Worm (Caenorhabditis elegans) whole organism, L4 larva: ENCODE results near the gene slc-17.9.

ENCODE experiments used
- F26F4.8 ChIP-seq: fragments of 200-800 bp; sonication (Bioruptor generic); conservative IDR thresholded peaks from 2 replicates; pipeline ENCODE4 v1.3.6; 2022; ENCODE audit warnings: missing genetic modification characterization, missing compliant biosample characterization
- ceh-82 ChIP-seq: sonication (generic microtip); optimal IDR thresholded peaks from 2 replicates; lab custom pipeline; 2017; ENCODE audit warnings: missing biosample characterization, missing genetic modification characterization
- egl-27 ChIP-seq: sonication (generic microtip); optimal IDR thresholded peaks from 3 replicates; lab custom pipeline; 2017; ENCODE audit warnings: missing biosample characterization, missing genetic modification reagents, missing genetic modification characterization
- lin-15B ChIP-seq: fragments of 150-350 bp; sonication (generic microtip); optimal IDR thresholded peaks from 3 replicates; lab custom pipeline; 2014; ENCODE audit warnings: missing biosample characterization, missing genetic modification characterization
- mdl-1 ChIP-seq, 2 experiments: fragments of 150-350 bp in 1 of 2; sonication (generic microtip) in 1 of 2; optimal IDR thresholded peaks; 2 replicates each; lab custom pipeline; 2014 to 2017; ENCODE audit warnings: missing biosample characterization in 2 of 2, missing genetic modification characterization in 2 of 2
- nhr-10 ChIP-seq: fragments of 150-350 bp; optimal IDR thresholded peaks from 2 replicates; lab custom pipeline; 2014; ENCODE audit warnings: missing biosample characterization, missing genetic modification characterization
- nhr-11 ChIP-seq: fragments of 150-350 bp; optimal IDR thresholded peaks from 2 replicates; lab custom pipeline; 2014; ENCODE audit warnings: missing biosample characterization, missing genetic modification characterization
- nhr-6 ChIP-seq: fragments of 150-350 bp; optimal IDR thresholded peaks from 2 replicates; lab custom pipeline; 2014; ENCODE audit warnings: missing biosample characterization, missing genetic modification characterization
- nhr-76 ChIP-seq: fragments of 150-350 bp; optimal IDR thresholded peaks from 2 replicates; lab custom pipeline; 2014; ENCODE audit warnings: missing biosample characterization, missing genetic modification characterization
- pha-4 ChIP-seq, 2 experiments: fragments of 150-350 bp in 1 of 2; fragments of 200-800 bp in 1 of 2; sonication (Bioruptor generic) in 1 of 2; IDR thresholded peaks in 1 of 2; optimal IDR thresholded peaks in 1 of 2; 2 replicates each; pipeline versions ENCODE4 v1.3.6 to Lab custom; 2014 to 2022; ENCODE audit warnings: missing genetic modification characterization in 2 of 2, missing genetic modification reagents in 2 of 2, missing biosample characterization in 1 of 2, missing compliant biosample characterization in 1 of 2
- ztf-11 ChIP-seq: fragments of 150-350 bp; optimal IDR thresholded peaks from 2 replicates; lab custom pipeline; 2014; ENCODE audit warnings: missing biosample characterization, missing genetic modification characterization

ce11 chrX:9713613-9714012 is 51.1 kb downstream of the slc-17.9 start, which contains the start of gene F15G9.2:
- TF ChIP-seq nhr-10 (no peak), ceh-82 (no peak), mdl-1 (tag; optimal IDR thresholded peaks at IDR 0.05; lab: Kevin White, UChicago) (no peak), pha-4 (GFP tag; IDR thresholded peaks at IDR 0.05; lab: Robert Waterston, UW) (no peak), pha-4 (tag; optimal IDR thresholded peaks at IDR 0.05; lab: Kevin White, UChicago) (no peak), ztf-11 (tag; lab: Kevin White, UChicago) (no peak), nhr-11 (tag; lab: Kevin White, UChicago) (no peak), lin-15B (tag; lab: Kevin White, UChicago) (no peak), egl-27 (no peak), nhr-6 (tag; lab: Kevin White, UChicago) (no peak), F26F4.8 (no peak), nhr-76 (tag; lab: Kevin White, UChicago) (no peak)
